Fruit fly (Drosophila melanogaster) whole organism, embryonic: ENCODE results near the gene wit.
A peak's percentile ranks its signal among the peaks of the same experiment; 100 is the strongest.

Source experiments
- BtbVII ChIP-seq: fragments of 200-800 bp; sonication (Bioruptor generic); optimal IDR thresholded peaks from 3 replicates; lab custom pipeline; 2017; ENCODE audit warnings: missing biosample characterization, mild to moderate bottlenecking, missing genetic modification characterization
- CG10274 ChIP-seq: fragments of 200-800 bp; sonication (Bioruptor generic); optimal IDR thresholded peaks from 3 replicates; lab custom pipeline; 2017; ENCODE audit warnings: missing biosample characterization, mild to moderate bottlenecking, missing genetic modification characterization
- CG10321 ChIP-seq: fragments of 200-800 bp; sonication (Bioruptor generic); IDR thresholded peaks from 2 replicates; pipeline ENCODE4 v1.3.6; 2022; ENCODE audit warnings: missing biosample characterization, missing genetic modification characterization
- CG10431 ChIP-seq: fragments of 200-800 bp; sonication (Bioruptor generic); optimal IDR thresholded peaks from 3 replicates; lab custom pipeline; 2018; ENCODE audit warnings: missing biosample characterization, mild to moderate bottlenecking, missing genetic modification characterization
- CG11093 ChIP-seq: fragments of 200-800 bp; sonication (Bioruptor generic); IDR thresholded peaks from 3 replicates; pipeline ENCODE4 v1.3.6; 2022; ENCODE audit warnings: missing biosample characterization, missing genetic modification characterization
- CG14667 ChIP-seq: fragments of 200-800 bp; sonication (Bioruptor generic); IDR thresholded peaks from 2 replicates; pipeline ENCODE4 v1.3.6; 2022; ENCODE audit warnings: missing biosample characterization, missing genetic modification characterization
- CG15073 ChIP-seq: fragments of 200-800 bp; sonication (Bioruptor generic); optimal IDR thresholded peaks from 2 replicates; lab custom pipeline; 2016; ENCODE audit warnings: missing biosample characterization, missing genetic modification characterization
- CG1832 ChIP-seq: fragments of 200-800 bp; sonication (Bioruptor generic); optimal IDR thresholded peaks from 2 replicates; lab custom pipeline; 2017; ENCODE audit warnings: missing biosample characterization, mild to moderate bottlenecking, missing genetic modification characterization, inconsistent platforms
- CG18476 ChIP-seq: fragments of 200-800 bp; sonication (Bioruptor generic); optimal IDR thresholded peaks from 2 replicates; lab custom pipeline; 2016; ENCODE audit warnings: missing biosample characterization, mild to moderate bottlenecking, missing genetic modification characterization
- CG2678 ChIP-seq: fragments of 200-800 bp; sonication (Bioruptor generic); optimal IDR thresholded peaks from 3 replicates; lab custom pipeline; 2019; ENCODE audit warnings: missing biosample characterization, mild to moderate bottlenecking, missing genetic modification characterization, moderate library complexity
- CG2889 ChIP-seq: fragments of 200-800 bp; sonication (Bioruptor generic); IDR thresholded peaks from 3 replicates; pipeline ENCODE4 v1.3.6; 2022; ENCODE audit warnings: missing biosample characterization, missing genetic modification characterization
- CG32772 ChIP-seq: fragments of 200-800 bp; sonication (Bioruptor generic); IDR thresholded peaks from 2 replicates; pipeline ENCODE4 v1.3.6; 2022; ENCODE audit warnings: missing biosample characterization, missing genetic modification characterization
- CG34224 ChIP-seq: fragments of 200-800 bp; sonication (Bioruptor generic); IDR thresholded peaks from 3 replicates; pipeline ENCODE4 v1.3.6; 2022; ENCODE audit warnings: missing biosample characterization, missing genetic modification characterization; ENCODE audit not compliant: partially characterized antibody
- CG4820 ChIP-seq: fragments of 200-800 bp; sonication (Bioruptor generic); optimal IDR thresholded peaks from 3 replicates; lab custom pipeline; 2016; ENCODE audit warnings: missing biosample characterization, missing genetic modification characterization
- CG6683 ChIP-seq: fragments of 200-800 bp; sonication (Bioruptor generic); optimal IDR thresholded peaks from 2 replicates; lab custom pipeline; 2017; ENCODE audit warnings: missing biosample characterization, mild to moderate bottlenecking, missing genetic modification characterization, missing genetic modification reagents
- CG7372 ChIP-seq: fragments of 200-800 bp; sonication (Bioruptor generic); IDR thresholded peaks from 2 replicates; pipeline ENCODE4 v1.3.6; 2022; ENCODE audit warnings: missing biosample characterization, missing genetic modification characterization
- CG8089 ChIP-seq: fragments of 200-800 bp; sonication (Bioruptor generic); optimal IDR thresholded peaks from 3 replicates; lab custom pipeline; 2016; ENCODE audit warnings: missing biosample characterization, missing genetic modification characterization
- CG8290 ChIP-seq, 3 experiments: fragments of 200-800 bp; sonication (Bioruptor generic); optimal IDR thresholded peaks; 2 replicates each; lab custom pipeline; 2016 to 2019; ENCODE audit warnings: missing biosample characterization in 3 of 3, missing genetic modification characterization in 3 of 3, mild to moderate bottlenecking in 2 of 3, moderate library complexity in 1 of 3
- CoRest ChIP-seq: fragments of 200-800 bp; sonication (Bioruptor generic); optimal IDR thresholded peaks from 3 replicates; lab custom pipeline; 2018; ENCODE audit warnings: missing biosample characterization, mild to moderate bottlenecking, missing genetic modification characterization, moderate library complexity
- D ChIP-seq, 2 experiments: fragments of 200-800 bp in 1 of 2; fragments of >200 bp in 1 of 2; sonication (Bioruptor generic) in 1 of 2; optimal IDR thresholded peaks; 2 replicates in 1 of 2; 3 replicates in 1 of 2; lab custom pipeline; 2017; ENCODE audit warnings: mild to moderate bottlenecking in 1 of 2, missing biosample characterization in 1 of 2, missing genetic modification characterization in 1 of 2, missing genetic modification reagents in 1 of 2
- Dfd ChIP-seq, 2 experiments: fragments of >200 bp; optimal IDR thresholded peaks; 2 replicates each; lab custom pipeline; 2017; ENCODE audit warnings: missing biosample characterization in 2 of 2, missing genetic modification characterization in 2 of 2
- Dp ChIP-seq: fragments of 200-800 bp; sonication (Bioruptor generic); optimal IDR thresholded peaks from 2 replicates; lab custom pipeline; 2018; ENCODE audit warnings: missing biosample characterization, mild to moderate bottlenecking, missing genetic modification characterization, moderate library complexity
- HmgD ChIP-seq: fragments of 200-800 bp; sonication (Bioruptor generic); optimal IDR thresholded peaks from 3 replicates; lab custom pipeline; 2016; ENCODE audit warnings: missing biosample characterization, missing genetic modification characterization
- Hr3 ChIP-seq: fragments of 200-800 bp; sonication (Bioruptor generic); optimal IDR thresholded peaks from 3 replicates; lab custom pipeline; 2016; ENCODE audit warnings: missing biosample characterization, missing genetic modification characterization
- Hr78 ChIP-seq, 2 experiments: fragments of 200-800 bp in 1 of 2; fragments of >200 bp in 1 of 2; sonication (Bioruptor generic) in 1 of 2; optimal IDR thresholded peaks; 2 replicates each; lab custom pipeline; 2017 to 2019; ENCODE audit warnings: missing biosample characterization in 2 of 2, missing genetic modification characterization in 2 of 2, mild to moderate bottlenecking in 1 of 2, moderate library complexity in 1 of 2
- Jarid2 ChIP-seq: fragments of 200-800 bp; sonication (Bioruptor generic); optimal IDR thresholded peaks from 3 replicates; lab custom pipeline; 2017; ENCODE audit warnings: mild to moderate bottlenecking, missing biosample characterization, missing genetic modification reagents, missing genetic modification characterization
- MBD-R2 ChIP-seq: fragments of 200-800 bp; sonication (Bioruptor generic); IDR thresholded peaks from 2 replicates; pipeline ENCODE4 v1.3.6; 2022; ENCODE audit warnings: missing biosample characterization, missing genetic modification characterization
- Med ChIP-seq: fragments of 200-800 bp; sonication (Bioruptor generic); peaks from one replicate; lab custom pipeline; 2016; ENCODE audit warnings: missing biosample characterization, missing genetic modification characterization, mild to moderate bottlenecking, inconsistent platforms, moderate library complexity
- Nf-YB ChIP-seq: fragments of 200-800 bp; sonication (Bioruptor generic); optimal IDR thresholded peaks from 3 replicates; lab custom pipeline; 2019; ENCODE audit warnings: missing biosample characterization, mild to moderate bottlenecking, missing genetic modification characterization, moderate library complexity
- Nf-YC ChIP-seq: fragments of 200-800 bp; optimal IDR thresholded peaks from 3 replicates; lab custom pipeline; 2019; ENCODE audit warnings: missing biosample characterization, mild to moderate bottlenecking, missing genetic modification characterization, moderate library complexity
- Oaz ChIP-seq: fragments of 200-800 bp; sonication (Bioruptor generic); IDR thresholded peaks from 2 replicates; pipeline ENCODE4 v1.3.6; 2022; ENCODE audit warnings: missing biosample characterization, missing genetic modification characterization
- Pdp1 ChIP-seq, 2 experiments: fragments of 200-800 bp; sonication (Bioruptor generic); optimal IDR thresholded peaks; 3 replicates each; lab custom pipeline; 2016; ENCODE audit warnings: missing biosample characterization in 2 of 2, missing genetic modification characterization in 2 of 2, mild to moderate bottlenecking in 1 of 2, moderate library complexity in 1 of 2
- Rx ChIP-seq: fragments of 200-800 bp; sonication (Bioruptor generic); IDR thresholded peaks from 2 replicates; pipeline ENCODE4 v1.3.6; 2022; ENCODE audit warnings: missing biosample characterization, missing genetic modification characterization
- abd-A ChIP-seq: fragments of 200-800 bp; sonication (Bioruptor generic); optimal IDR thresholded peaks from 3 replicates; lab custom pipeline; 2019; ENCODE audit warnings: missing biosample characterization, mild to moderate bottlenecking, missing genetic modification characterization, moderate library complexity
- ash1 ChIP-seq: fragments of 200-800 bp; sonication (Bioruptor generic); optimal IDR thresholded peaks from 2 replicates; lab custom pipeline; 2018; ENCODE audit warnings: missing biosample characterization, mild to moderate bottlenecking, missing genetic modification characterization
- btn ChIP-seq: fragments of 200-800 bp; sonication (Bioruptor generic); optimal IDR thresholded peaks from 2 replicates; lab custom pipeline; 2016; ENCODE audit warnings: missing biosample characterization, missing genetic modification characterization
- chinmo ChIP-seq: fragments of 200-800 bp; sonication (Bioruptor generic); IDR thresholded peaks from 4 replicates; pipeline ENCODE4 v1.3.6; 2022; ENCODE audit warnings: missing biosample characterization, missing genetic modification characterization; ENCODE audit not compliant: partially characterized antibody
- croc ChIP-seq: fragments of 200-800 bp; sonication (Bioruptor generic); conservative IDR thresholded peaks from 3 replicates; pipeline ENCODE4 v1.3.6; 2022; ENCODE audit warnings: missing biosample characterization, missing genetic modification characterization
- eve ChIP-seq, 2 experiments: fragments of >200 bp; optimal IDR thresholded peaks; 2 replicates each; lab custom pipeline; 2017; ENCODE audit warnings: missing biosample characterization in 2 of 2, missing genetic modification characterization in 2 of 2
- ewg ChIP-seq: fragments of 200-800 bp; sonication (Bioruptor generic); optimal IDR thresholded peaks from 3 replicates; lab custom pipeline; 2017; ENCODE audit warnings: mild to moderate bottlenecking, missing biosample characterization, missing genetic modification reagents, missing genetic modification characterization
- fd102C ChIP-seq: fragments of 200-800 bp; sonication (Bioruptor generic); optimal IDR thresholded peaks from 2 replicates; lab custom pipeline; 2018; ENCODE audit warnings: missing biosample characterization, mild to moderate bottlenecking, missing genetic modification characterization, moderate library complexity
- inv ChIP-seq: fragments of 200-800 bp; sonication (Bioruptor generic); IDR thresholded peaks from 2 replicates; pipeline ENCODE4 v1.3.6; 2022; ENCODE audit warnings: missing biosample characterization, missing genetic modification characterization; ENCODE audit not compliant: partially characterized antibody
- jumu ChIP-seq: fragments of 200-800 bp; sonication (Bioruptor generic); optimal IDR thresholded peaks from 3 replicates; lab custom pipeline; 2016; ENCODE audit warnings: missing biosample characterization, missing genetic modification characterization
- luna ChIP-seq: fragments of 200-800 bp; sonication (Bioruptor generic); optimal IDR thresholded peaks from 2 replicates; lab custom pipeline; 2016; ENCODE audit warnings: missing biosample characterization, missing genetic modification characterization
- odd ChIP-seq: fragments of 200-800 bp; sonication (Bioruptor generic); optimal IDR thresholded peaks from 2 replicates; lab custom pipeline; 2017; ENCODE audit warnings: missing biosample characterization, mild to moderate bottlenecking, missing genetic modification characterization
- tll ChIP-seq, 2 experiments: fragments of 200-800 bp in 1 of 2; fragments of >200 bp in 1 of 2; sonication (Bioruptor generic) in 1 of 2; optimal IDR thresholded peaks; 2 replicates each; lab custom pipeline; 2017 to 2019; ENCODE audit warnings: missing biosample characterization in 2 of 2, missing genetic modification characterization in 2 of 2, mild to moderate bottlenecking in 1 of 2, moderate library complexity in 1 of 2
- trh ChIP-seq: fragments of 200-800 bp; sonication (Bioruptor generic); optimal IDR thresholded peaks from 2 replicates; lab custom pipeline; 2016; ENCODE audit warnings: missing biosample characterization, missing genetic modification characterization
- zfh1 ChIP-seq: fragments of 200-800 bp; sonication (Bioruptor generic); IDR thresholded peaks from 3 replicates; pipeline ENCODE4 v1.3.6; 2022; ENCODE audit warnings: missing biosample characterization, missing genetic modification characterization

Gene wit

DNA sequence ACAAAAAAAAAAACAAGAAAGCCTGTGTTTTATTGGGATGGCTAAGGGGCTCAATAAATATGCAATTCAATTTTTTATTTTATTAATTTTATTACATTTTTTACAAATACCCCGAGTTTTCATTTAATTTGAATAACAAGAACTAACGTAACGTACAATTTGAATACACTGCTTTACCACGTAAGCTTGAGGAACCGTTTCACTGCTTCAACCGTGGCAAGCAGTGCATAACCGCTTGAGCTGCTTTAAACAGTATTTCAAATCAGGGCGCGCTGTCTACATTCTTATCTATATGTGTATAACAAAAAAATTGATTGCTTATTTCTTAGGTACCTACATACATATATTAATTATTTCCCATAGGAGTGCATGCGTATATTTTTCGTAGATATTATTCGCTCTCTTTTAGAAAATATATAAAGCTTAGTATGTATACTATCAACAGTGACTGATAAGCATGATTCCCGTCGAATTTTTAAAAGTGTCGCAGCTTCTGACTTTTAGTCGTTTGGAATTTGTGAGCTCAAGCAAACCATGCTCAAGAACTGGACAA lies 21.3 kb upstream of the wit start, which contains the start of gene CG14990 (continued):
- TF ChIP-seq Oaz (no peak), Dp (GFP tag; lab: Kevin White, UChicago) (peak; percentile 99), CG8089 (GFP tag; lab: Kevin White, UChicago) (no peak), CG7372 (GFP tag; lab: Robert Waterston, UW) (no peak), btn (no peak), CG10431 (GFP tag; lab: Kevin White, UChicago) (no peak), chinmo (GFP tag; lab: Robert Waterston, UW) (peak; percentile 74; the same call in 1 of the 4 replicates), odd (GFP tag; lab: Kevin White, UChicago) (no peak), Med (GFP tag; lab: Kevin White, UChicago) (peak; percentile 75), Jarid2 (GFP tag; lab: Kevin White, UChicago) (peak; percentile 40), CG2678 (tag; lab: Kevin White, UChicago) (no peak), BtbVII (no peak), Hr78 (GFP tag; optimal IDR thresholded peaks at IDR 0.05; lab: Kevin White, UChicago) (peak in 1 of 2 experiments; percentile 40), HmgD (GFP tag; lab: Kevin White, UChicago) (peak; percentile 2), CoRest (tag; lab: Kevin White, UChicago) (peak; percentile 38), CG2889 (no peak), CG10274 (GFP tag; lab: Kevin White, UChicago) (no peak), D (optimal IDR thresholded peaks at IDR 0.05; lab: Kevin White, UChicago) (no peak), D (GFP tag; optimal IDR thresholded peaks at IDR 0.05; lab: Kevin White, UChicago) (no peak), CG8290 (GFP tag; optimal IDR thresholded peaks at IDR 0.05; lab: Kevin White, UChicago) (peak; percentile 46), CG8290 (tag; optimal IDR thresholded peaks at IDR 0.05; lab: Kevin White, UChicago) (peak in 1 of 2 experiments; percentile 56)

DNA sequence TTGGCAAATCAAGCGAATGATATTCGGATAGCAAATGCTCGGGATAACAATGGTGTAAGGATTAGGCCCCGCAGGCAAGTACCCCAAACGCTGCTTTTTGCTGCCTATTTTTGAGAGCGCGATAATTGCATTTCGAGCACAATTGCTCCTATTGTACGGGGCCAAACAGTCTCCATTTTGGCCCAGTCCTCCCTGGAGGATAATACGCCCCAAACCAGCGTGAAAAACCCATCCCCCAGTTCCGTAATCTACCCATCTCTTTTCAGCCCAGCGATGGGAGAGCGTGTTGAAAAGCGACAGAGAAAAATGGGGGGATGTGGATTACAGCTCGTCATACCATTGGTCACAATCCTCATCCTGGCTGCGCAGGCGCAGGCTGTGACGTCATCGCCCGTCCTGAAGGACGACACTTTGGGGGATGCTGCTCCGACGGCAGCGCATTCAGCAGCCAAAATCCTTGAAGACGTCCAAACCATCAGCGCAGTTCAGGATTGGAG lies 17.2 kb upstream of the wit start, which contains the start of gene Gad1:
TSS of gene Gad1 (minus strand) at position 51 of the 497 bp plus-strand sequence.
- TF ChIP-seq jumu (GFP tag; lab: Kevin White, UChicago) (no peak), Hr3 (no peak), eve (GFP tag; optimal IDR thresholded peaks at IDR 0.05; lab: Kevin White, UChicago) (no peak), Nf-YB (GFP tag; lab: Kevin White, UChicago) (peak; percentile 94), Jarid2 (GFP tag; lab: Kevin White, UChicago) (no peak), CG1832 (GFP tag; lab: Kevin White, UChicago) (peak; percentile 56), CG10321 (GFP tag; lab: Robert Waterston, UW) (peak; percentile 61), CG15073 (no peak), Nf-YC (peak; percentile 96), tll (GFP tag; optimal IDR thresholded peaks at IDR 0.05; lab: Kevin White, UChicago) (no peak), Dfd (GFP tag; optimal IDR thresholded peaks at IDR 0.05; lab: Kevin White, UChicago) (no peak), croc (GFP tag; lab: Robert Waterston, UW) (no peak), ewg (GFP tag; lab: Kevin White, UChicago) (peak; percentile 93), CG14667 (GFP tag; lab: Robert Waterston, UW) (no peak), Pdp1 (GFP tag; optimal IDR thresholded peaks at IDR 0.05; lab: Kevin White, UChicago) (peak in 1 of 2 experiments; percentile 31), ash1 (GFP tag; lab: Kevin White, UChicago) (no peak), CG32772 (GFP tag; lab: Robert Waterston, UW) (no peak), CG6683 (GFP tag; lab: Kevin White, UChicago) (no peak), CG18476 (GFP tag; lab: Kevin White, UChicago) (no peak), Rx (GFP tag; lab: Robert Waterston, UW) (no peak), CG4820 (GFP tag; lab: Kevin White, UChicago) (no peak), trh (GFP tag; lab: Kevin White, UChicago) (no peak), MBD-R2 (GFP tag; lab: Robert Waterston, UW) (no peak), CG34224 (GFP tag; lab: Robert Waterston, UW) (no peak), fd102C (GFP tag; lab: Kevin White, UChicago) (no peak), luna (GFP tag; lab: Kevin White, UChicago) (no peak), CG11093 (GFP tag; lab: Robert Waterston, UW) (no peak), abd-A (tag; lab: Kevin White, UChicago) (peak; percentile 35), zfh1 (GFP tag; lab: Robert Waterston, UW) (no peak), inv (GFP tag; lab: Robert Waterston, UW) (no peak)
